Worm (Caenorhabditis elegans): ENCODE results near the gene Y75B8A.25.
A peak's percentile ranks its signal among the peaks of the same experiment; 100 is the strongest.

Gene Y75B8A.25

DNA sequence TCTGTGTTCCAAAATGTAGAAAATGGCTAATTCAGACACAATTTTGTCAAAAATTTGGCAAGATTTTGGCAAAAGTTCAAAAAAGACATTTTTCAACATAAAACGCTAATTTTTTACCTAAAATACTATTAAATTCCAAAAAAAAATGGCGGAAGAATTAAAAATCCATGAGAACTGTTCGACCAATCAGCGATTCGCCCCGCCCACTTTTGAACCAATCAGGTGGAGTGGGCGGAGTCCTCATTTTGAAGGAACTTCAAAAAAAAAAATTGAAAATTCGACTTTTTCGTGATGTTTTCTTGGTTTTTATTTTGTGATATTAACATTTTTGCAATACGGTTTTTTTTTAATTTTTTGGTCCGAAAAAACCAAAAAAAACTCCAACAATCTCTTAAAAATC, 45.9 kb upstream of the Y75B8A.25 start:
- TF ChIP-seq ces-1 (GFP tag; optimal IDR thresholded peaks at IDR 0.05) (no peak), unc-39 (tag; optimal IDR thresholded peaks at IDR 0.05) (no peak), mep-1 (tag; optimal IDR thresholded peaks at IDR 0.05) (no peak), drap-1 (GFP tag; optimal IDR thresholded peaks at IDR 0.05) (no peak), ceh-43 (GFP tag; optimal IDR thresholded peaks at IDR 0.05) (no peak), cnd-1 (tag; optimal IDR thresholded peaks at IDR 0.05) (no peak), ceh-39 (tag; optimal IDR thresholded peaks at IDR 0.05) (no peak), mls-2 (tag; optimal IDR thresholded peaks at IDR 0.05) (no peak), hlh-1 (tag; optimal IDR thresholded peaks at IDR 0.05) (no peak), elt-3 (tag; optimal IDR thresholded peaks at IDR 0.05) (no peak), unc-120 (tag; optimal IDR thresholded peaks at IDR 0.05; ENCODE audit: poor library complexity, severe bottlenecking) (no peak), nhr-12 (tag; optimal IDR thresholded peaks at IDR 0.05) (no peak), tbx-8 (GFP tag; optimal IDR thresholded peaks at IDR 0.05) (no peak), mab-5 (tag; optimal IDR thresholded peaks at IDR 0.05) (no peak), bed-3 (GFP tag; optimal IDR thresholded peaks at IDR 0.05) (no peak), unc-62 (GFP tag; optimal IDR thresholded peaks at IDR 0.05) (no peak), zip-8 (tag; optimal IDR thresholded peaks at IDR 0.05) (no peak)

DNA sequence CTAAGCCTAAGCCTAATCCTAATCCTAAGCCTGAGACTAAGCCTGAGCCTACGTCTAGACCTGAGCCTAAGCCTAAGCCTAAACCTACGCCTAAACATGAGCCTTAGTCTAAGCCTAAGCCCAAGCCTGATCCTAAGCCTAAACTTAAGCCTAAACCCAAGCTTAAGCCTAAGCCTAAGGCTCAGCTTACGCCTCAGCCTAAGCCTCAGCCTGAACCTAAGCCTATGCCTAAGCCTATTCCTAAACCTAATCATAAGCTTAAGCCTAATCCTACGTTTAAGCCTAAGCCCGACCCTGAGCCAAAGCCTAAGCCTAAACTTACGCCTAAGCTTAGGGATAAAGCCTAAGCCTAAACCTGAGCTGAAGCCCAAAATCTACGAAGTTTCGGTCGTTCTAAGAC, 43.6 kb upstream of the Y75B8A.25 start:
- no peak for TF ChIP-seq flh-1 (GFP tag; optimal IDR thresholded peaks at IDR 0.05)
- no peak for TF ChIP-seq unc-39 (tag; optimal IDR thresholded peaks at IDR 0.05)
- no peak for TF ChIP-seq zip-8 (tag; optimal IDR thresholded peaks at IDR 0.05)
- no peak for TF ChIP-seq nhr-237 (tag; optimal IDR thresholded peaks at IDR 0.05)
- TF ChIP-seq cnd-1 (tag; optimal IDR thresholded peaks at IDR 0.05): no peak
- no peak for TF ChIP-seq tbx-8 (GFP tag; optimal IDR thresholded peaks at IDR 0.05)
- TF ChIP-seq sptf-1 (tag; optimal IDR thresholded peaks at IDR 0.05): no peak
- TF ChIP-seq M03D4.4 (tag; optimal IDR thresholded peaks at IDR 0.05): no peak
- no peak for TF ChIP-seq ham-2 (GFP tag; optimal IDR thresholded peaks at IDR 0.05)
- no peak for TF ChIP-seq blmp-1 (tag; optimal IDR thresholded peaks at IDR 0.05)
- TF ChIP-seq lin-13 (tag; optimal IDR thresholded peaks at IDR 0.05): no peak
- no peak for TF ChIP-seq bed-3 (GFP tag; optimal IDR thresholded peaks at IDR 0.05)
- no peak for TF ChIP-seq hlh-1 (tag; optimal IDR thresholded peaks at IDR 0.05)

DNA sequence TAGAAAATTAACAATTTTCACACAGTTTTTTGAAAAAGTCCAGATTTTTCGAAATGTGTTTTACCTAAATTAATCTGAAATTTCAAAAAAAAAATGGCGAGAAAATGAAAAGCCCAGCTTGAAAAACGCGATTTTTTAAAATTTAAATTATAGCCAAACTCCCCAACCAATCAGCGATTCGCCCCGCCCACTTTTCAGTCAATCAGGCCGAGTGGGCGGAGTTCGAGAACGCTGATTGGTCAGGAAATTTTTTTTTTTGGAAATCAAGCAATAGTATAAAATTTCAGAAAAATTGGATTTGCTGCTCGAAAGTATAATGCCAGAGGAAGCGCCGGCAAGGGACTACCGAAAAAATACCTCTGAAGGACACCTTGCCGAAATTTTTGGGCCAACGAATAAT, 42.3 kb upstream of the Y75B8A.25 start:
- TF ChIP-seq elt-1 (tag; optimal IDR thresholded peaks at IDR 0.05; ENCODE audit: borderline replicate concordance, insufficient read depth) (no peak), unc-120 (tag; optimal IDR thresholded peaks at IDR 0.05; ENCODE audit: poor library complexity, severe bottlenecking) (no peak), zip-8 (tag; optimal IDR thresholded peaks at IDR 0.05) (no peak), sem-2 (GFP tag; optimal IDR thresholded peaks at IDR 0.05) (no peak), mls-2 (tag; optimal IDR thresholded peaks at IDR 0.05) (no peak), unc-39 (tag; optimal IDR thresholded peaks at IDR 0.05) (no peak), mep-1 (tag; optimal IDR thresholded peaks at IDR 0.05) (no peak), ceh-39 (tag; optimal IDR thresholded peaks at IDR 0.05) (no peak), pha-4 (tag; optimal IDR thresholded peaks at IDR 0.05) (no peak), bed-3 (GFP tag; optimal IDR thresholded peaks at IDR 0.05) (no peak), nhr-237 (tag; optimal IDR thresholded peaks at IDR 0.05) (no peak), cnd-1 (tag; optimal IDR thresholded peaks at IDR 0.05) (no peak), ztf-11 (tag; optimal IDR thresholded peaks at IDR 0.05) (no peak), ces-1 (GFP tag; optimal IDR thresholded peaks at IDR 0.05) (no peak), nhr-2 (tag; optimal IDR thresholded peaks at IDR 0.05) (no peak), nhr-28 (tag; optimal IDR thresholded peaks at IDR 0.05) (no peak)

DNA sequence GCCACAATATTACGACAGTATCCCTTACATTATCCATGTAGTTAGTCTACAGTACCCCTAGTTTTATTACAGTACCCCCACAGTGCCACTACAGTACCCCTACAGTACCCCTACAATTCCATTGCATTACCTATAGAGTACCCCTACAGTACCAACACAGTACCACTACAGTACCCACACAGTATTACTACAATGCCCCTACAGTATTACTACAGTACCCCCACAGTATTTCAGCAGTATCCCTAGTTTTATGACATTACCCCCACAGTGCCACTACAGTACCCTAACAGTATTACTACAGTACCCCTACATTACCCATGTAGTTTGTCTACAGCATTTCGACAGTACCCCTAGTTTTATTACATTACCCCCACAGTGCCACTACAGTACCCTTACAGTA, 40.3 kb upstream of the Y75B8A.25 start:
- TF ChIP-seq elt-1 (tag; optimal IDR thresholded peaks at IDR 0.05; ENCODE audit: borderline replicate concordance, insufficient read depth) (no peak), mep-1 (tag; optimal IDR thresholded peaks at IDR 0.05) (no peak), mls-2 (tag; optimal IDR thresholded peaks at IDR 0.05) (no peak), ceh-43 (GFP tag; optimal IDR thresholded peaks at IDR 0.05) (no peak), sptf-1 (tag; optimal IDR thresholded peaks at IDR 0.05) (peak; percentile 51), tbx-8 (GFP tag; optimal IDR thresholded peaks at IDR 0.05) (no peak), pha-4 (tag; optimal IDR thresholded peaks at IDR 0.05) (no peak), ham-2 (GFP tag; optimal IDR thresholded peaks at IDR 0.05) (no peak), ceh-39 (tag; optimal IDR thresholded peaks at IDR 0.05) (no peak), zip-8 (tag; optimal IDR thresholded peaks at IDR 0.05) (no peak), lsy-2 (tag; optimal IDR thresholded peaks at IDR 0.05) (peak; percentile 17), unc-120 (tag; optimal IDR thresholded peaks at IDR 0.05; ENCODE audit: poor library complexity, severe bottlenecking) (no peak), drap-1 (GFP tag; optimal IDR thresholded peaks at IDR 0.05) (no peak), sem-2 (GFP tag; optimal IDR thresholded peaks at IDR 0.05) (no peak), nhr-76 (tag; optimal IDR thresholded peaks at IDR 0.05) (no peak), lin-13 (tag; optimal IDR thresholded peaks at IDR 0.05) (no peak), lin-32 (GFP tag; optimal IDR thresholded peaks at IDR 0.05) (peak; percentile 40)

Data from whole organism, mixed stage, embryonic.